Fruit fly (Drosophila melanogaster): ENCODE measurements around the gene Sec61gamma.

DNA sequence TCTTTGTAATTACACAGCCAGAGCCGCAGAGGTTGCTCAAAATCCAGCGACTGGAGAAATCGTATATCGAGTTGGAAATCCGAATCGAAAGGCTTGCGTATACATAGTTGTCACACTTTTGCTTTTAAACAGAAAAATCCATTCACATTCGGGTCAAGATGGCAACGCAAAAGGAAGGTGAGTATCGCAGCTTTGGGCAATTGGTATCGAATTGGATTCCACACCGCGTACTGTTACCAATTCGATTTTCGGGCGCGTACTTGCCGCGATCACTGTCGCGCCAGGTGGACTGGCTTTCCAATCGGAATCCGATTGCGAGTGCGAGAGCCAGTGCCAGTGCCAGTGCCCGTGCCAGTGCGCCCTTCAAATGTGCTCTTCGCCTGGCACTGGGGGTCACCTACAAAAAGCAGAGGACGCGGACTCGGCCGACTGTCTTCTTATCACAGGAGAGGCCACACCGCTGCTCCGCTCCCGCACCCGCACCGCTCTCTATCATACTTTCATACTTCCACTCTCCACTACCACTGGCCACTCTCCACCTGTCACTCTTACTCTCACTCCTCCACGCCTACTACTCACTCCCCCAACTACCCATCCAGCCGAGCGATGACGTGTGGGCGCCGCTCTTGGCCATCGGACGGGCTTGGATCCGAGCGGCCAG is 24.4 kb downstream of the Sec61gamma start:
- no peak for TF ChIP-seq CG33017 (tag; optimal IDR thresholded peaks at IDR 0.05)
- no peak for TF ChIP-seq kay (GFP tag; ENCODE audit: borderline replicate concordance)
- TF ChIP-seq CG12768 (GFP tag; optimal IDR thresholded peaks at IDR 0.05) = no peak
- TF ChIP-seq CG11617 (GFP tag; optimal IDR thresholded peaks at IDR 0.05) = no peak
- TF ChIP-seq toe (GFP tag; optimal IDR thresholded peaks at IDR 0.05) = no peak
- TF ChIP-seq cic (GFP tag; optimal IDR thresholded peaks at IDR 0.05) = peak; percentile 11
- TF ChIP-seq CG5204 (GFP tag; optimal IDR thresholded peaks at IDR 0.05) = no peak
- no peak for TF ChIP-seq Mnt (GFP tag; optimal IDR thresholded peaks at IDR 0.05)
- TF ChIP-seq pad (GFP tag; optimal IDR thresholded peaks at IDR 0.05) = no peak
- no peak for TF ChIP-seq Hr96 (GFP tag; optimal IDR thresholded peaks at IDR 0.05)
- TF ChIP-seq ovo (GFP tag; optimal IDR thresholded peaks at IDR 0.05) = no peak
